Fruit fly (Drosophila melanogaster): ENCODE measurements around the gene lft.

- TF ChIP-seq CG34406 (GFP tag; optimal IDR thresholded peaks at IDR 0.05) (peak; percentile 67), Gug (GFP tag; IDR thresholded peaks at IDR 0.05) (0 out of 2 replicates have a peak, but pooled peaks have one; percentile 19), CG3032 (tag; optimal IDR thresholded peaks at IDR 0.05) (peak; percentile 62), CG9139 (GFP tag; optimal IDR thresholded peaks at IDR 0.05) (peak; percentile 61), vri (GFP tag; optimal IDR thresholded peaks at IDR 0.05) (no peak), acj6 (GFP tag; optimal IDR thresholded peaks at IDR 0.05) (peak; percentile 70), dac (GFP tag; optimal IDR thresholded peaks at IDR 0.05) (peak; percentile 39), fkh (GFP tag; optimal IDR thresholded peaks at IDR 0.05) (peak; percentile 59), CG31627 (GFP tag; optimal IDR thresholded peaks at IDR 0.05) (peak; percentile 77), Smox (GFP tag; optimal IDR thresholded peaks at IDR 0.05) (no peak), CG8119 (GFP tag; IDR thresholded peaks at IDR 0.05) (peak; percentile 36; the same call in 1 of the 3 replicates), Blimp-1 (GFP tag; optimal IDR thresholded peaks at IDR 0.05) (peak; percentile 61), CG8632 (GFP tag; optimal IDR thresholded peaks at IDR 0.05) (peak; percentile 32), svp (GFP tag) (no peak)
Measured at dm6 chr2L:10408122-10408576, 43.9 kb downstream of the lft start, which contains the start of the genes Ip259 and RpS27A.

Data from whole organism, prepupa.